Fruit fly (Drosophila melanogaster) whole organism, wandering third instar larva: ENCODE data around the gene c12.1.

Source experiments
- Abd-B ChIP-seq: fragments of >200 bp; optimal IDR thresholded peaks from 2 replicates; lab custom pipeline; 2017; ENCODE audit warnings: missing biosample characterization, missing genetic modification characterization
- CG32264 ChIP-seq: fragments of 200-800 bp; sonication (Bioruptor generic); optimal IDR thresholded peaks from 2 replicates; lab custom pipeline; 2016; ENCODE audit warnings: missing biosample characterization, missing genetic modification characterization
- CG9705 ChIP-seq: fragments of 200-800 bp; sonication (Bioruptor generic); optimal IDR thresholded peaks from 2 replicates; lab custom pipeline; 2018; ENCODE audit warnings: missing biosample characterization, mild to moderate bottlenecking, missing genetic modification characterization
- CrebA ChIP-seq: fragments of 200-800 bp; sonication (Bioruptor generic); optimal IDR thresholded peaks from 2 replicates; lab custom pipeline; 2016; ENCODE audit warnings: missing biosample characterization, mild to moderate bottlenecking, missing genetic modification characterization, borderline replicate concordance
- Dif ChIP-seq: fragments of 200-275, 200-300 bp; sonication (Bioruptor generic); optimal IDR thresholded peaks from 2 replicates; lab custom pipeline; 2018; ENCODE audit warnings: missing biosample characterization, missing genetic modification characterization; ENCODE audit not compliant: partially characterized antibody
- Jra ChIP-seq: sonication (Bioruptor generic); optimal IDR thresholded peaks from 2 replicates; lab custom pipeline; 2016; ENCODE audit warnings: missing biosample characterization, missing genetic modification characterization
- Mio ChIP-seq: sonication (Bioruptor generic); optimal IDR thresholded peaks from 2 replicates; lab custom pipeline; 2016; ENCODE audit warnings: missing biosample characterization, missing genetic modification characterization
- brk ChIP-seq: fragments of 200-800 bp; sonication (Bioruptor generic); optimal IDR thresholded peaks from 2 replicates; lab custom pipeline; 2016; ENCODE audit warnings: missing biosample characterization, mild to moderate bottlenecking, missing genetic modification characterization
- fru ChIP-seq: fragments of 200-800 bp; sonication (Bioruptor generic); optimal IDR thresholded peaks from 3 replicates; lab custom pipeline; 2016; ENCODE audit warnings: missing biosample characterization, mild to moderate bottlenecking, missing genetic modification characterization
- pan ChIP-seq: fragments of >200 bp; optimal IDR thresholded peaks from 2 replicates; lab custom pipeline; 2017
- psq ChIP-seq: fragments of 200-800 bp; sonication (Bioruptor generic); optimal IDR thresholded peaks from 3 replicates; lab custom pipeline; 2017; ENCODE audit warnings: missing biosample characterization, mild to moderate bottlenecking, missing genetic modification characterization, moderate library complexity
- sv ChIP-seq: fragments of 200-800 bp; sonication (Bioruptor generic); optimal IDR thresholded peaks from 3 replicates; lab custom pipeline; 2016; ENCODE audit warnings: missing biosample characterization, missing genetic modification characterization
- tai ChIP-seq: sonication (Bioruptor generic); optimal IDR thresholded peaks from 2 replicates; lab custom pipeline; 2016; ENCODE audit warnings: missing biosample characterization, missing genetic modification characterization

DNA sequence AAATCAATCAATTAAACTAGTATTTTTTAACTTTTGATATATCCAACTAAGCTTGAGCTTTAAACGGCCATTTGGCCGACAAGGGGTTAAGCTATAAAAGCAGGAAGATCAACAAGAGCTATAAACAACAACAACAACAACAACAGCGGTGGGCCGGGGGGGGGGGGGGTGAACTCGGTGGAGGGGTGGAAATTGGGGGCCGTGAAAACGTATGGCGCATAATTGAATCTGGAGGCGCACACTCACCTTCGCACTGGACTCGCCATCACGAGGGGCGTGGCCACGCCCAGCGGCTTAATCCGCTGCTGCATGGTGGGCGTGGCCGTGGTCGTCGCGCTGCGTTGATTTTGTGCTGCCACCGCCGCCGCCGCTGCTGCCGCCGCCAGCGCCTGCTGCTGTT lies 13.2 kb upstream of the c12.1 start:
- TF ChIP-seq sv (GFP tag; lab: Kevin White, UChicago) (no peak), Jra (GFP tag; lab: Kevin White, UChicago) (no peak), brk (GFP tag; lab: Kevin White, UChicago) (no peak), pan (lab: Kevin White, UChicago) (no peak), CrebA (GFP tag; lab: Kevin White, UChicago) (no peak), tai (GFP tag; lab: Kevin White, UChicago) (no peak), CG9705 (GFP tag; lab: Kevin White, UChicago) (no peak), Mio (GFP tag; lab: Kevin White, UChicago) (no peak), CG32264 (no peak), psq (GFP tag; lab: Kevin White, UChicago) (no peak), Dif (GFP tag; lab: Kevin White, UChicago) (no peak), Abd-B (GFP tag; lab: Kevin White, UChicago) (no peak), fru (GFP tag; lab: Kevin White, UChicago) (no peak)
